Fruit fly (Drosophila melanogaster) whole organism: Measurements from ENCODE around the gene CG2924.

Experiments used
- Dll ChIP-seq: fragments of >200 bp; optimal IDR thresholded peaks from 2 replicates; lab custom pipeline; 2017
- EcR ChIP-seq, 2 experiments: fragments of >200 bp; optimal IDR thresholded peaks; 2 replicates each; lab custom pipeline; 2017; ENCODE audit warnings: missing biosample characterization in 2 of 2, missing genetic modification characterization in 2 of 2, missing genetic modification reagents in 2 of 2

- TF ChIP-seq Dll (lab: Kevin White, UChicago) (no peak), EcR (GFP tag; optimal IDR thresholded peaks at IDR 0.05; lab: Kevin White, UChicago) (no peak)
These were observed 36.2 kb upstream of the CG2924 start for dm6 chrX:2306760-2307159.
